Fruit fly (Drosophila melanogaster): ENCODE results near the gene Syx5.

DNA sequence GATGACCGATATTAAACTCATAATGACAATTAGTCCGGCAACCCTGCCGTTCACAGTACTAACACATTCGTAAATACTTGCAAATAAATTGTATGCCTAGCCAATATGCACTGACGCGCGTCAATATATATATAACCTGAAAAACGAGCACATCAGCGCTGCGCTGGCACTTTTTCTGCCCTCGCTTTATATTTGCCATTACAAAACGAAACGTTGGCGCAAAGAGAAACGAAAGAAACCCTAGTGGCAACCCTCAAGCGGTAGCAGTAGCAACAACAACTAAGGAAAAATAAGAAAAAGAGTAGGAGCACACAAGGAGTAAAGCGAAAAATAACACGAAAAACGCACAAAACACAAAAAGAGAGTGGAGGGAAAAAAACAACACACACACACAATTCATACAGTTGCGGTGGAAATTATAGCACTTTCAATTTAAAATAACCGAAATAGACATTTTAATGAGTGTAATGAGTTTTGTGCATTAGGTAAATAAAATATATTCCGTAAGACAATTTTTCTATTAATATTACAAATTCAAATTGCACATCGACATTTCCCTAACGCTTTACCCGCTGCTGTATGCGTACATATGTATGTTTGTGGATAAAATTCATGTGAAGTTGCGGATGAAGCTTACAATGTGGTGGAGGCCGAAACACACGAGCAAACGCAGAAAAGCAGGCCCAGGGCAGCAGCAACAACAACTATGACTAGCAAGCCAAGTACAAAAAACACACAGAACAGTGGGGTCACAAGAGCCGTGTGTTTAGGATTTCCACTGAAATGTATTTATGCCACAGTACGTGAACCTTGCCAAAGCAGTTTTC lies 43.8 kb downstream of the Syx5 start:
- TF ChIP-seq CG8478 (optimal IDR thresholded peaks at IDR 0.05), result no peak
- peak in 1 of 2 experiments; percentile 0 for TF ChIP-seq CTCF (optimal IDR thresholded peaks at IDR 0.05)

Measured in S2 (cell line).